Worm (Caenorhabditis elegans) whole organism, early embryonic: ENCODE data around the gene R04A9.6.

Source experiments
- B0310.2 ChIP-seq: sonication (generic microtip); optimal IDR thresholded peaks from 2 replicates; lab custom pipeline; 2016; ENCODE audit warnings: mild to moderate bottlenecking, missing genetic modification characterization, missing compliant biosample characterization
- F13C5.2 ChIP-seq: sonication (generic microtip); optimal IDR thresholded peaks from 2 replicates; lab custom pipeline; 2017; ENCODE audit warnings: mild to moderate bottlenecking, missing genetic modification characterization, inconsistent platforms, missing compliant biosample characterization
- aly-1 ChIP-seq: sonication (generic microtip); optimal IDR thresholded peaks from 2 replicates; lab custom pipeline; 2016; ENCODE audit warnings: missing genetic modification characterization, missing compliant biosample characterization
- ama-1 ChIP-seq: fragments of 150-350 bp; optimal IDR thresholded peaks from 2 replicates; lab custom pipeline; 2014
- ceh-13 ChIP-seq: fragments of 200-800 bp; sonication (Bioruptor generic); optimal IDR thresholded peaks from 2 replicates; lab custom pipeline; 2018; ENCODE audit warnings: mild to moderate bottlenecking, missing genetic modification characterization, missing compliant biosample characterization
- ceh-36 ChIP-seq: sonication (generic microtip); optimal IDR thresholded peaks from 2 replicates; lab custom pipeline; 2016; ENCODE audit warnings: missing genetic modification characterization, inconsistent platforms, missing compliant biosample characterization
- ets-7 ChIP-seq: sonication (generic microtip); optimal IDR thresholded peaks from 2 replicates; lab custom pipeline; 2016; ENCODE audit warnings: missing genotype, missing genetic modification characterization, missing compliant biosample characterization
- flt-1 ChIP-seq: fragments of 200-800 bp; sonication (Bioruptor generic); IDR thresholded peaks from 2 replicates; pipeline ENCODE4 v1.3.6; 2022; ENCODE audit warnings: missing genetic modification characterization, missing compliant biosample characterization
- hmbx-1 ChIP-seq: sonication (generic microtip); optimal IDR thresholded peaks from 2 replicates; lab custom pipeline; 2016; ENCODE audit warnings: mild to moderate bottlenecking, missing genetic modification characterization, missing compliant biosample characterization
- hmg-4 ChIP-seq: fragments of 200-800 bp; sonication (Bioruptor generic); optimal IDR thresholded peaks from 2 replicates; lab custom pipeline; 2018; ENCODE audit warnings: mild to moderate bottlenecking, missing genetic modification characterization, missing compliant biosample characterization
- hnd-1 ChIP-seq: sonication (generic microtip); optimal IDR thresholded peaks from 2 replicates; lab custom pipeline; 2016; ENCODE audit warnings: missing genetic modification characterization, missing compliant biosample characterization
- pes-1 ChIP-seq: fragments of 200-800 bp; sonication (Bioruptor generic); IDR thresholded peaks from 2 replicates; pipeline ENCODE4 v1.3.6; 2022; ENCODE audit warnings: missing genetic modification reagents, missing genetic modification characterization, missing compliant biosample characterization
- scrt-1 ChIP-seq: fragments of 200-800 bp; sonication (Bioruptor generic); IDR thresholded peaks from 2 replicates; pipeline ENCODE4 v1.3.6; 2022; ENCODE audit warnings: missing genetic modification characterization, missing compliant biosample characterization
- sea-1 ChIP-seq: fragments of 200-800 bp; sonication (Bioruptor generic); conservative IDR thresholded peaks from 2 replicates; pipeline ENCODE4 v1.3.6; 2022; ENCODE audit warnings: missing genetic modification characterization, missing compliant biosample characterization
- tbx-11 ChIP-seq: fragments of 200-800 bp; sonication (Bioruptor generic); IDR thresholded peaks from 2 replicates; pipeline ENCODE4 v1.3.6; 2022; ENCODE audit warnings: missing genetic modification characterization, missing compliant biosample characterization
- tbx-37 ChIP-seq: fragments of 200-800 bp; sonication (Bioruptor generic); conservative IDR thresholded peaks from 2 replicates; pipeline ENCODE4 v1.3.6; 2022; ENCODE audit warnings: missing genetic modification reagents, missing genetic modification characterization, missing compliant biosample characterization
- tra-4 ChIP-seq: sonication (generic microtip); optimal IDR thresholded peaks from 2 replicates; lab custom pipeline; 2017; ENCODE audit warnings: missing genetic modification characterization, missing compliant biosample characterization

R04A9.6 gene

DNA sequence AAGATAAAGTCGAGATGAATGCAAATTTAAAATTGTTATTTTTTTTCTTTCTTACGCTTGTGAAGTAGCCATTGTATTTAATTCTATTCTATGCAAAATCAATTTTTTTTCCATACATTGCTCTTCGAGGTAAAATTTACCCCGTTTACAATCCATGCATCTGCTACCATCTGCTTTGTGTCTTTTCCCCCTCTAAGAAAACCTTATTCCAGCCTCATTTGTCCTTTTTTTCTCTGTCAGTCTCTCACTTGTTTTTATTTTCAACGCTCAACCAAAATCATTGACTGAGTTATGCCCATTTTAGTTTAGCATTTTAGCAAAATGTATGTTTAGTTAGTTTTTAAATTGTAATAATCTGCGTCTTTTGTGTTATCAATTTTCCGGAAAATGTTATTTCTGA is 27.4 kb upstream of the R04A9.6 start:
- TF ChIP-seq flt-1 (GFP tag; lab: Robert Waterston, UW) (no peak), ets-7 (no peak), tra-4 (tag; lab: Kevin White, UChicago) (no peak), hmg-4 (GFP tag; lab: Kevin White, UChicago) (no peak), aly-1 (tag; lab: Kevin White, UChicago) (no peak), ceh-36 (tag; lab: Kevin White, UChicago) (no peak), scrt-1 (GFP tag; lab: Robert Waterston, UW) (no peak), hmbx-1 (no peak), sea-1 (no peak), tbx-37 (no peak), hnd-1 (no peak), B0310.2 (tag; lab: Kevin White, UChicago) (no peak)

DNA sequence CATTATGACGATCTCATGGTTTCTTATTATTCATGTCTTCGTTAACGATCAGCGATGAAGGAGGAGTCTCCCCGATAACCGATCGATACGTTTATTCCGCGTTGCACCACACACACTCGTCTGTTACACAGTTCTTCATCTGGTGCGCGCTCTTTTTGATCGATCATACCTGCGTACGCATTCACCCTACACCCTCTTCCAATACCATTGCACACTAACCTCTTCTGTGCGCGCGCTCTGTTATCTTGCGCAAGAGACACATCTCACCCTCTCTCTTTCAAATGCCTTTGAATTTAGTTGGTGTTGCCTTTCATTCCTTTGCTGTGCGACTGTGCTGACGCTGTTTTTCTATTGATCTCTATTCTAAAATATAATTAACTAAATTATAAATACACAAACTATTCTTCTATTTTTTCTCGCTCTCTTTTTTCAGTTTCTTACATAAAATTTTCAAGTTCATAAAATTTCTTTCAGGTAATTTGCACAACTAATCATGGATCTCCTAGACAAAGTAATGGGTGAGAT is 25.5 kb upstream of the R04A9.6 start, which contains the start of gene nrde-3:
nrde-3 (plus strand) TSS at position 475 of the 525 bp plus-strand sequence.
- no peak for TF ChIP-seq F13C5.2
- no peak for TF ChIP-seq tbx-37
- no peak for TF ChIP-seq aly-1 (tag; lab: Kevin White, UChicago)
- no peak for TF ChIP-seq hmbx-1
- no peak for TF ChIP-seq ceh-36 (tag; lab: Kevin White, UChicago)
- TF ChIP-seq flt-1 (GFP tag; lab: Robert Waterston, UW): no peak
- no peak for TF ChIP-seq tra-4 (tag; lab: Kevin White, UChicago)
- no peak for TF ChIP-seq hmg-4 (GFP tag; lab: Kevin White, UChicago)
- TF ChIP-seq B0310.2 (tag; lab: Kevin White, UChicago): no peak
- TF ChIP-seq ceh-13 (GFP tag; lab: Kevin White, UChicago): no peak
- no peak for TF ChIP-seq pes-1
- no peak for TF ChIP-seq hnd-1
- no peak for TF ChIP-seq sea-1
- no peak for TF ChIP-seq ets-7

DNA sequence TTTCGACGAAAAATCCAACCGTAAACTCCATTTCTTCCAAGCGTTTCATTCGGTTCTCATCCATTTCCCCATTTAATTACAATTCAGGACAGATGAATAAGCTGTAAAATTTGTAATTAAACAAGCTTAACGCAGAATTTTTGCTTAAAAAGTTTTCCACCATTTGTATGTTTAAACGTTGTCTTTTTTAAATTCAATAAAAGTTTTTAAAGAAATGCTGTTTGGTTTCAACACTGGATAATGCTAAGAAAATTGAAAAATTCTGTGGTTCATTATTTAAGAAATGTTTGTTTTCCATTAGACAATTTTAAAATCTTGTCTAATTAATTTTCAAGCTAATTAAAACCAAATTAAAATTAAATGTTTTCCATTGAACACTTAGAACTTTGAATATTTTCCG is 16.9 kb upstream of the R04A9.6 start, which contains the start of gene R04A9.3:
R04A9.3 (minus strand) TSS at position 101 of the 400 bp plus-strand sequence.
- TF ChIP-seq flt-1 (GFP tag; lab: Robert Waterston, UW) (no peak), sea-1 (no peak), pes-1 (no peak), F13C5.2 (no peak), scrt-1 (GFP tag; lab: Robert Waterston, UW) (no peak), B0310.2 (tag; lab: Kevin White, UChicago) (no peak), ets-7 (no peak), ceh-13 (GFP tag; lab: Kevin White, UChicago) (no peak), aly-1 (tag; lab: Kevin White, UChicago) (no peak), tbx-37 (no peak), ama-1 (no peak), tra-4 (tag; lab: Kevin White, UChicago) (no peak)

DNA sequence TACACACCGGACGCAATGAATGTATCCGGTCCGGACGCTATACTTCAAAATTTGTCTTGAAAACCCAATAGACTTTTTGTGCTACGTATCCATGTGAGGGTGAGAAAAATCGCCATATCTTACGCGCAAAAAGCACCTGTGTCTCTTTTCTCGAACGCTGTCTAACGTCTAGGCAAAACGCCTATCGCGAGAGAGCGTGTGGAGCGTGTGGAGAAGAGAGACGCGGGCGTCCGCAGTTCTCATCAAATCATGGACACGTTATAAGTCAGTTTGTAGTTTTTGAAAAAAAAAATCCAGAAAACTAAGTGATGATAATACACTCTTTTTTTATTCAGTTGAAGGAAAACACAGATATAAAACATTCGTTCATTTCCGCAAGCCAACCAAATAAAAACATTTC is 16.3 kb upstream of the R04A9.6 start:
- TF ChIP-seq pes-1 (no peak), scrt-1 (GFP tag; lab: Robert Waterston, UW) (no peak), ama-1 (no peak), tbx-37 (no peak), hnd-1 (no peak), sea-1 (no peak), tbx-11 (GFP tag; lab: Robert Waterston, UW) (no peak), B0310.2 (tag; lab: Kevin White, UChicago) (no peak), hmbx-1 (no peak), flt-1 (GFP tag; lab: Robert Waterston, UW) (no peak), F13C5.2 (no peak), hmg-4 (GFP tag; lab: Kevin White, UChicago) (no peak), tra-4 (tag; lab: Kevin White, UChicago) (no peak), ceh-36 (tag; lab: Kevin White, UChicago) (no peak), ets-7 (no peak)

DNA sequence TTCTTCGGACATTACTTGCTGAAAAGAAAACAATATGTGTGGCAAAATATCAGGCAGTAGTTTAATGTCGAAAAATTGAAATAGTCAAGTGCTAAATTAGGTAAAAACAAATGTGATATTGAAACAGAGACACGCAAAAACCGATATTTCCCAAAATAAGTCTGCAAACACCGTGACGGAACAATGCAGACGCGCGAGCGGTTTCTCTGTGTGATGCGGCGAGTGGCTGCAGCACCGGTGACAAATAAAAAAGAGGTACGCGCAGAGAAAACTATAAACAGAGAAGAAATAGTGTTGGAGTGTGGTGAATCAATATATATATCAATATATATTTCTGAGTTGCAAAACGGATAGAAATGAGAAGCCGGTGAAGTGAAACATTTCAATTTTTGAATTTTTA is 14.7 kb upstream of the R04A9.6 start, which contains the start of gene ife-2:
ife-2 (minus strand) TSS at position 18 of the 400 bp plus-strand sequence.
- TF ChIP-seq hmg-4 (GFP tag; lab: Kevin White, UChicago) (peak; percentile 57), F13C5.2 (peak; percentile 50), ama-1 (no peak), scrt-1 (GFP tag; lab: Robert Waterston, UW) (no peak), B0310.2 (tag; lab: Kevin White, UChicago) (no peak), hmbx-1 (no peak), aly-1 (tag; lab: Kevin White, UChicago) (no peak), flt-1 (GFP tag; lab: Robert Waterston, UW) (no peak), tbx-37 (no peak), sea-1 (no peak), ceh-13 (GFP tag; lab: Kevin White, UChicago) (no peak), tra-4 (tag; lab: Kevin White, UChicago) (no peak), ceh-36 (tag; lab: Kevin White, UChicago) (no peak), hnd-1 (no peak), tbx-11 (GFP tag; lab: Robert Waterston, UW) (no peak)

DNA sequence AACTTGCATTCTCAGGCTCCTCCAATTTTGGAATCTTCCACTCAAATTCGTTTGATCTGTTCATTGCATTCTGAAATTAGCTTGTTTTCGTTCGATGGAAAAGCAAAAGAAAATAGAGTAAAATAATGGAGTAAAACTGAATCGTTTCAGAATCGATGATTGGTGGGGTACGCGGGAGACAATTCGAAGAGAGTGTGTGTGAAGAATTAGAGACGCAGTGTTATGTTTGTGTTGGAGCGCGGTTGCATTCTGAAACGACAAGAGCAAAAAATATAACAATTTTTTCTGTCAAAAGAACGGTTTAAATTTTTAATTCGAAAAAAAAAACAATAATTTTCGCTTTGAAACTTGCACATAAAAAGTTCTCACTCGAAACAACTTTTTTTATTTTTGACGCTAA is 8.6 kb upstream of the R04A9.6 start, which contains the start of gene ceh-93:
ceh-93 (minus strand) TSS at position 70 of the 400 bp plus-strand sequence.
- TF ChIP-seq F13C5.2: no peak
- TF ChIP-seq hmg-4 (GFP tag; lab: Kevin White, UChicago): no peak
- TF ChIP-seq ama-1: no peak
- no peak for TF ChIP-seq pes-1
- no peak for TF ChIP-seq ceh-36 (tag; lab: Kevin White, UChicago)
- TF ChIP-seq aly-1 (tag; lab: Kevin White, UChicago): no peak

DNA sequence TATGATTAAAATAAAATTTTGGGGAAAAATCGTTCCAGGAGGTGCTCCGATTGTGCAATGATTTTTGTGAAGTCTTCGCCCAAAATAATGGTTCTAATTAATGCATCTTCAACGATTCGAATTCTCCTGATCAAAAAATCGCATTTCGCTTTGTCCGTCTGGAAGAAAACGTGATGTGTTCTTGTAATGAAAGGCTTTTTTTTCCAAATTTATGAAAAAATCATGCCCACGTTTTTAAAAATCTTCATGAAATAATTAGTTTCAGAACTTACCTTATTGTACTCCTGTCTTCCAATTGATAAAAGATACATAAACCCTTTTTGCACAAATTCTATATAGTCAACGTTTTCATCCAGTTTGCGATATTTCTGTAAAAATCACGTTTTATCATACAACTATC is 7.8 kb upstream of the R04A9.6 start:
- TF ChIP-seq scrt-1 (GFP tag; lab: Robert Waterston, UW) (no peak), hmg-4 (GFP tag; lab: Kevin White, UChicago) (no peak), B0310.2 (tag; lab: Kevin White, UChicago) (no peak), aly-1 (tag; lab: Kevin White, UChicago) (no peak), ama-1 (no peak), sea-1 (no peak), hnd-1 (no peak), flt-1 (GFP tag; lab: Robert Waterston, UW) (no peak), pes-1 (no peak), tra-4 (tag; lab: Kevin White, UChicago) (no peak), hmbx-1 (no peak), F13C5.2 (no peak), ceh-36 (tag; lab: Kevin White, UChicago) (no peak), tbx-11 (GFP tag; lab: Robert Waterston, UW) (no peak), tbx-37 (no peak)
